Worm (Caenorhabditis elegans) whole organism, L2 larva: ENCODE data around the gene T12G3.11.

Experiments
- elt-1 ChIP-seq: fragments of 150-350 bp; optimal IDR thresholded peaks from 2 replicates; lab custom pipeline; 2014; ENCODE audit warnings: missing biosample characterization, missing genetic modification characterization
- lin-39 ChIP-seq: fragments of 150-350 bp; optimal IDR thresholded peaks from 2 replicates; lab custom pipeline; 2014; ENCODE audit warnings: missing biosample characterization, missing genetic modification reagents, missing genetic modification characterization
- nhr-237 ChIP-seq: fragments of 150-350 bp; optimal IDR thresholded peaks from 2 replicates; lab custom pipeline; 2014; ENCODE audit warnings: missing biosample characterization, missing genetic modification characterization
- nhr-25 ChIP-seq: fragments of 150-350 bp; sonication (generic microtip); optimal IDR thresholded peaks from 3 replicates; lab custom pipeline; 2014; ENCODE audit warnings: missing biosample characterization, missing genetic modification characterization

- no peak for TF ChIP-seq nhr-237
- TF ChIP-seq nhr-25 (tag; lab: Kevin White, UChicago) = no peak
- TF ChIP-seq elt-1 = no peak
- no peak for TF ChIP-seq lin-39 (tag; lab: Kevin White, UChicago)
These were observed 43.2 kb downstream of the T12G3.11 start for ce11 chrIV:11986407-11986806.
